Worm (Caenorhabditis elegans) whole organism, early embryonic: ENCODE measurements around the gene K02B2.6.

Source experiments
- B0310.2 ChIP-seq: sonication (generic microtip); optimal IDR thresholded peaks from 2 replicates; lab custom pipeline; 2016; ENCODE audit warnings: mild to moderate bottlenecking, missing genetic modification characterization, missing compliant biosample characterization
- ama-1 ChIP-seq: fragments of 150-350 bp; optimal IDR thresholded peaks from 2 replicates; lab custom pipeline; 2014
- ceh-13 ChIP-seq: fragments of 200-800 bp; sonication (Bioruptor generic); optimal IDR thresholded peaks from 2 replicates; lab custom pipeline; 2018; ENCODE audit warnings: mild to moderate bottlenecking, missing genetic modification characterization, missing compliant biosample characterization
- ceh-36 ChIP-seq: sonication (generic microtip); optimal IDR thresholded peaks from 2 replicates; lab custom pipeline; 2016; ENCODE audit warnings: missing genetic modification characterization, inconsistent platforms, missing compliant biosample characterization
- scrt-1 ChIP-seq: fragments of 200-800 bp; sonication (Bioruptor generic); IDR thresholded peaks from 2 replicates; pipeline ENCODE4 v1.3.6; 2022; ENCODE audit warnings: missing genetic modification characterization, missing compliant biosample characterization

DNA sequence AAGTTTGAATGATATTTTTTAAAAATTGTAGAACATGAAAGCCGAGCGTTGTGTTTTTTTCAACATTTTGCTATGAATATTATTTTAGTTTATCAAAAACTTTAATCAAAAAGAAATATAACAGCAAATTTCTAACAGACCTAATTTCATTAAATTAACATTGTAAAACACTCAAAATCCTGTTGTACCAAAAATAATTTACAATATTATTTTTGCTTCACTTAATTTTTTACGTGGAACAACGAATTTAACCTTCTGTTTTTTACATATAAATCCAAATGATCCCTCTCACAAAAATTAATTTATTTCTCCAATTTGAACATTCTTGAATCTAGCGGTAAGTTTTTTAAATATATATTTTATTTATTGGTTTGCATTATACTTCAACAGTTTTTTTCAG lies 28.0 kb downstream of the K02B2.6 start, which contains the start of gene H32C10.1:
- TF ChIP-seq ceh-36: no peak
- no peak for TF ChIP-seq ama-1 (lab: Kevin White, UChicago)
- TF ChIP-seq ceh-13 (GFP tag; lab: Kevin White, UChicago): no peak
- no peak for TF ChIP-seq B0310.2 (tag; lab: Kevin White, UChicago)
- TF ChIP-seq scrt-1 (GFP tag; lab: Robert Waterston, UW): no peak
